Worm (Caenorhabditis elegans): ENCODE data around the gene F58G11.4.

- TF ChIP-seq him-1 (tag; optimal IDR thresholded peaks at IDR 0.05), result no peak
- TF ChIP-seq dao-5 (tag; optimal IDR thresholded peaks at IDR 0.05), result no peak
These were observed 15.8 kb upstream of the F58G11.4 start for ce11 chrV:13656346-13657254.
